Worm (Caenorhabditis elegans) whole organism, midembryonic: Measurements from ENCODE around the gene srx-77.

ENCODE experiments used
- T22C8.4 ChIP-seq: fragments of 200-800 bp; sonication (Bioruptor generic); IDR thresholded peaks from 2 replicates; pipeline ENCODE4 v1.3.6; 2022; ENCODE audit warnings: missing genetic modification characterization, missing compliant biosample characterization
- flt-1 ChIP-seq: fragments of 200-800 bp; sonication (Bioruptor generic); IDR thresholded peaks from 2 replicates; pipeline ENCODE4 v1.3.6; 2022; ENCODE audit warnings: missing genetic modification characterization, missing compliant biosample characterization
- med-1 ChIP-seq: sonication (generic microtip); optimal IDR thresholded peaks from 2 replicates; lab custom pipeline; 2017; ENCODE audit warnings: missing genetic modification characterization, mild to moderate bottlenecking, missing compliant biosample characterization, antibody characterized with exemption, missing genetic modification reagents; ENCODE audit not compliant: insufficient read depth
- ref-1 ChIP-seq: fragments of 200-800 bp; sonication (Bioruptor generic); conservative IDR thresholded peaks from 2 replicates; pipeline ENCODE4 v1.3.6; 2022; ENCODE audit warnings: missing genetic modification reagents, missing genetic modification characterization, missing compliant biosample characterization
- tab-1 ChIP-seq: fragments of 200-800 bp; sonication (Bioruptor generic); IDR thresholded peaks from 2 replicates; pipeline ENCODE4 v1.3.6; 2022; ENCODE audit warnings: missing genetic modification characterization, missing compliant biosample characterization
- ztf-23 ChIP-seq: fragments of 200-800 bp; sonication (Bioruptor generic); IDR thresholded peaks from 2 replicates; pipeline ENCODE4 v1.3.6; 2022; ENCODE audit warnings: missing genetic modification reagents, missing genetic modification characterization, missing compliant biosample characterization
- ztf-29 ChIP-seq: fragments of 200-800 bp; sonication (Bioruptor generic); IDR thresholded peaks from 2 replicates; pipeline ENCODE4 v1.3.6; 2022; ENCODE audit warnings: missing genetic modification reagents, missing genetic modification characterization, missing compliant biosample characterization

DNA sequence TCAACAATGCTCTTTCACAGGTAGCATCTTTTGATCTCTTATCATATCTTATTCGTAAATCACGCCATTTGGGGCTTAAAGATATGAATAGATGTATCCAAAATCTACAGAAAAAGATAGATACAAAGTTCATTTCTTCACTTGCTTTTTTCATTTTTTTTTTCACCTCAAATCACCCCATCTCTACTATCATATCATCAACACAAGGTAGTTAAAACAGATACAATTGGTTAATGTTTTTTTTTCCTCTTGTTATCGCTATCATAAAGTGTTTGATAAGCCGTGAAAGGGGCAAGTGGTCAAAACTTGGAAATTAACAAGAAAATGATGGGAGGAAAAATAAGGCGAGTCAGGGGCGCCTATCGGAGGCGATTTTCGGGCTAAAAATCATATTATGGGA lies 38.3 kb downstream of the srx-77 start:
- TF ChIP-seq ztf-29 (GFP tag; lab: Robert Waterston, UW), result no peak
- no peak for TF ChIP-seq T22C8.4 (GFP tag; lab: Robert Waterston, UW)
- no peak for TF ChIP-seq ref-1 (GFP tag; lab: Robert Waterston, UW)
- no peak for TF ChIP-seq flt-1 (GFP tag; lab: Robert Waterston, UW)
- no peak for TF ChIP-seq med-1 (GFP tag; lab: Kevin White, UChicago)
- no peak for TF ChIP-seq ztf-23
- no peak for TF ChIP-seq tab-1 (GFP tag; lab: Robert Waterston, UW)
